Fruit fly (Drosophila melanogaster) whole organism, embryonic: Measurements from ENCODE around the gene CG5568.

Source experiments
- B-H1 ChIP-seq: fragments of 200-800 bp; sonication (Bioruptor generic); IDR thresholded peaks from 3 replicates; pipeline ENCODE4 v1.3.6; 2022; ENCODE audit warnings: missing biosample characterization, missing genetic modification characterization
- Bdp1 ChIP-seq: fragments of 200-800 bp; sonication (Bioruptor generic); optimal IDR thresholded peaks from 3 replicates; lab custom pipeline; 2016; ENCODE audit warnings: missing biosample characterization, missing genetic modification characterization
- CG11456 ChIP-seq: fragments of 200-800 bp; sonication (Bioruptor generic); IDR thresholded peaks from 3 replicates; pipeline ENCODE4 v1.3.6; 2022; ENCODE audit warnings: missing biosample characterization, missing genetic modification characterization
- CG12299 ChIP-seq: fragments of 200-800 bp; sonication (Bioruptor generic); optimal IDR thresholded peaks from 2 replicates; lab custom pipeline; 2018; ENCODE audit warnings: missing biosample characterization, mild to moderate bottlenecking, missing genetic modification characterization
- CG13287 ChIP-seq: fragments of 200-800 bp; sonication (Bioruptor generic); IDR thresholded peaks from 2 replicates; pipeline ENCODE4 v1.3.6; 2022; ENCODE audit warnings: missing biosample characterization, missing genetic modification characterization; ENCODE audit not compliant: partially characterized antibody
- CG14441 ChIP-seq: fragments of 200-800 bp; sonication (Bioruptor generic); IDR thresholded peaks from 2 replicates; pipeline ENCODE4 v1.3.6; 2022; ENCODE audit warnings: missing biosample characterization, missing genetic modification characterization
- CG17361 ChIP-seq: fragments of 200-800 bp; sonication (Bioruptor generic); IDR thresholded peaks from 3 replicates; pipeline ENCODE4 v1.3.6; 2022; ENCODE audit warnings: missing biosample characterization, missing genetic modification characterization
- CG17802 ChIP-seq: fragments of 200-800 bp; sonication (Bioruptor generic); optimal IDR thresholded peaks from 2 replicates; lab custom pipeline; 2018; ENCODE audit warnings: missing biosample characterization, mild to moderate bottlenecking, missing genetic modification characterization, moderate library complexity
- CG2712 ChIP-seq: fragments of 200-800 bp; optimal IDR thresholded peaks from 3 replicates; lab custom pipeline; 2019; ENCODE audit warnings: missing biosample characterization, mild to moderate bottlenecking, missing genetic modification characterization, moderate library complexity
- CG33557 ChIP-seq: fragments of 200-800 bp; sonication (Bioruptor generic); optimal IDR thresholded peaks from 2 replicates; lab custom pipeline; 2019; ENCODE audit warnings: missing biosample characterization, mild to moderate bottlenecking, missing genetic modification characterization, moderate library complexity
- CG4730 ChIP-seq: fragments of 200-800 bp; sonication (Bioruptor generic); IDR thresholded peaks from 2 replicates; pipeline ENCODE4 v1.3.6; 2022; ENCODE audit warnings: missing biosample characterization, missing genetic modification characterization
- CG8765 ChIP-seq: fragments of 200-800 bp; sonication (Bioruptor generic); IDR thresholded peaks from 2 replicates; pipeline ENCODE4 v1.3.6; 2022; ENCODE audit warnings: missing biosample characterization, missing genetic modification characterization
- CG8944 ChIP-seq: fragments of 200-800 bp; sonication (Bioruptor generic); optimal IDR thresholded peaks from 3 replicates; lab custom pipeline; 2016; ENCODE audit warnings: missing biosample characterization, missing genetic modification characterization
- Chrac-16 ChIP-seq: fragments of 200-800 bp; sonication (Bioruptor generic); optimal IDR thresholded peaks from 3 replicates; lab custom pipeline; 2016; ENCODE audit warnings: missing biosample characterization, missing genetic modification characterization
- D ChIP-seq, 2 experiments: fragments of 200-800 bp in 1 of 2; fragments of >200 bp in 1 of 2; sonication (Bioruptor generic) in 1 of 2; optimal IDR thresholded peaks; 2 replicates in 1 of 2; 3 replicates in 1 of 2; lab custom pipeline; 2017; ENCODE audit warnings: mild to moderate bottlenecking in 1 of 2, missing biosample characterization in 1 of 2, missing genetic modification characterization in 1 of 2, missing genetic modification reagents in 1 of 2
- Deaf1 ChIP-seq: fragments of 200-800 bp; optimal IDR thresholded peaks from 3 replicates; lab custom pipeline; 2019; ENCODE audit warnings: missing biosample characterization, mild to moderate bottlenecking, missing genetic modification characterization, moderate library complexity
- Dip3 ChIP-seq: fragments of 200-800 bp; sonication (Bioruptor generic); optimal IDR thresholded peaks from 3 replicates; lab custom pipeline; 2016; ENCODE audit warnings: missing biosample characterization, missing genetic modification characterization
- ERR ChIP-seq: fragments of 200-800 bp; sonication (Bioruptor generic); optimal IDR thresholded peaks from 2 replicates; lab custom pipeline; 2016; ENCODE audit warnings: missing biosample characterization, missing genetic modification characterization
- HHEX ChIP-seq: fragments of 200-800 bp; sonication (Bioruptor generic); optimal IDR thresholded peaks from 3 replicates; lab custom pipeline; 2017; ENCODE audit warnings: missing biosample characterization, mild to moderate bottlenecking, missing genetic modification characterization, missing genetic modification reagents
- Hr3 ChIP-seq: fragments of 200-800 bp; sonication (Bioruptor generic); optimal IDR thresholded peaks from 3 replicates; lab custom pipeline; 2016; ENCODE audit warnings: missing biosample characterization, missing genetic modification characterization
- Hr51 ChIP-seq, 2 experiments: fragments of 200-800 bp; sonication (Bioruptor generic); optimal IDR thresholded peaks; 2 replicates in 1 of 2; 3 replicates in 1 of 2; lab custom pipeline; 2016 to 2018; ENCODE audit warnings: missing biosample characterization in 2 of 2, missing genetic modification characterization in 2 of 2, mild to moderate bottlenecking in 1 of 2, moderate library complexity in 1 of 2
- Lpt ChIP-seq: fragments of >200 bp; optimal IDR thresholded peaks from 2 replicates; lab custom pipeline; 2018; ENCODE audit warnings: missing biosample characterization, missing genetic modification characterization
- MBD-R2 ChIP-seq: fragments of 200-800 bp; sonication (Bioruptor generic); IDR thresholded peaks from 2 replicates; pipeline ENCODE4 v1.3.6; 2022; ENCODE audit warnings: missing biosample characterization, missing genetic modification characterization
- Meics ChIP-seq: fragments of 200-800 bp; sonication (Bioruptor generic); optimal IDR thresholded peaks from 2 replicates; lab custom pipeline; 2017; ENCODE audit warnings: missing biosample characterization, mild to moderate bottlenecking, missing genetic modification characterization
- Myb ChIP-seq: fragments of 200-800 bp; sonication (Bioruptor generic); optimal IDR thresholded peaks from 2 replicates; lab custom pipeline; 2016; ENCODE audit warnings: missing biosample characterization, missing genetic modification characterization
- Oli ChIP-seq: fragments of 200-800 bp; sonication (Bioruptor generic); optimal IDR thresholded peaks from 2 replicates; lab custom pipeline; 2018; ENCODE audit warnings: missing biosample characterization, mild to moderate bottlenecking, missing genetic modification characterization, moderate library complexity
- Sox100B ChIP-seq: fragments of 200-800 bp; sonication (Bioruptor generic); optimal IDR thresholded peaks from 3 replicates; lab custom pipeline; 2018; ENCODE audit warnings: missing biosample characterization, mild to moderate bottlenecking, missing genetic modification characterization
- Sox102F ChIP-seq: fragments of 200-800 bp; sonication (Bioruptor generic); optimal IDR thresholded peaks from 2 replicates; lab custom pipeline; 2018; ENCODE audit warnings: missing biosample characterization, mild to moderate bottlenecking, missing genetic modification characterization, moderate library complexity
- Spps ChIP-seq: fragments of 200-800 bp; sonication (Bioruptor generic); optimal IDR thresholded peaks from 2 replicates; lab custom pipeline; 2018; ENCODE audit warnings: missing biosample characterization, mild to moderate bottlenecking, missing genetic modification characterization
- Xrp1 ChIP-seq: fragments of 200-800 bp; sonication (Bioruptor generic); IDR thresholded peaks from 2 replicates; pipeline ENCODE4 v1.3.6; 2022; ENCODE audit warnings: missing biosample characterization, missing genetic modification characterization
- bcd ChIP-seq: fragments of 200-800 bp; sonication (Bioruptor generic); optimal IDR thresholded peaks from 2 replicates; lab custom pipeline; 2017; ENCODE audit warnings: missing biosample characterization, mild to moderate bottlenecking, missing genetic modification characterization
- br ChIP-seq: fragments of >200 bp; optimal IDR thresholded peaks from 2 replicates; lab custom pipeline; 2017
- cato ChIP-seq: fragments of 200-800 bp; sonication (Bioruptor generic); optimal IDR thresholded peaks from 2 replicates; lab custom pipeline; 2016; ENCODE audit warnings: missing biosample characterization, missing genetic modification characterization, borderline replicate concordance
- chinmo ChIP-seq: fragments of 200-800 bp; sonication (Bioruptor generic); IDR thresholded peaks from 4 replicates; pipeline ENCODE4 v1.3.6; 2022; ENCODE audit warnings: missing biosample characterization, missing genetic modification characterization; ENCODE audit not compliant: partially characterized antibody
- chn ChIP-seq: fragments of 200-800 bp; sonication (Bioruptor generic); optimal IDR thresholded peaks from 2 replicates; lab custom pipeline; 2016; ENCODE audit warnings: missing biosample characterization, missing genetic modification characterization
- dan ChIP-seq: fragments of 200-800 bp; sonication (Bioruptor generic); IDR thresholded peaks from 2 replicates; pipeline ENCODE4 v1.3.6; 2022; ENCODE audit warnings: missing biosample characterization, missing genetic modification characterization
- dysf ChIP-seq: fragments of 200-800 bp; sonication (Bioruptor generic); IDR thresholded peaks from 3 replicates; pipeline ENCODE4 v1.3.6; 2022; ENCODE audit warnings: missing biosample characterization, missing genetic modification characterization
- ewg ChIP-seq: fragments of 200-800 bp; sonication (Bioruptor generic); optimal IDR thresholded peaks from 3 replicates; lab custom pipeline; 2017; ENCODE audit warnings: mild to moderate bottlenecking, missing biosample characterization, missing genetic modification reagents, missing genetic modification characterization
- hb ChIP-seq: fragments of 200-800 bp; sonication (Bioruptor generic); IDR thresholded peaks from 3 replicates; pipeline ENCODE4 v1.3.6; 2022; ENCODE audit warnings: missing biosample characterization, missing genetic modification characterization; ENCODE audit not compliant: partially characterized antibody
- nmo ChIP-seq: fragments of 200-800 bp; sonication (Bioruptor generic); optimal IDR thresholded peaks from 2 replicates; lab custom pipeline; 2018; ENCODE audit warnings: missing biosample characterization, mild to moderate bottlenecking, missing genetic modification characterization, moderate library complexity
- odd ChIP-seq: fragments of 200-800 bp; sonication (Bioruptor generic); optimal IDR thresholded peaks from 2 replicates; lab custom pipeline; 2017; ENCODE audit warnings: missing biosample characterization, mild to moderate bottlenecking, missing genetic modification characterization
- peb ChIP-seq: fragments of 200-800 bp; sonication (Bioruptor generic); IDR thresholded peaks from 2 replicates; pipeline ENCODE4 v1.3.6; 2022; ENCODE audit warnings: missing biosample characterization, missing genetic modification characterization
- prd ChIP-seq, 3 experiments: fragments of >200 bp in 2 of 3; fragments of 200-800 bp in 1 of 3; sonication (Bioruptor generic) in 1 of 3; optimal IDR thresholded peaks in 2 of 3; IDR thresholded peaks in 1 of 3; 2 replicates in 2 of 3; 3 replicates in 1 of 3; pipeline versions ENCODE4 v1.3.6 to Lab custom; 2017 to 2022; ENCODE audit warnings: missing biosample characterization in 1 of 3, missing genetic modification characterization in 1 of 3
- slbo ChIP-seq: fragments of 200-800 bp; sonication (Bioruptor generic); IDR thresholded peaks from 2 replicates; pipeline ENCODE4 v1.3.6; 2022; ENCODE audit warnings: missing biosample characterization, missing genetic modification characterization
- sna ChIP-seq: fragments of 200-800 bp; sonication (Bioruptor generic); IDR thresholded peaks from 2 replicates; pipeline ENCODE4 v1.3.6; 2022; ENCODE audit warnings: missing biosample characterization, missing genetic modification characterization; ENCODE audit not compliant: partially characterized antibody
- tin ChIP-seq: fragments of 200-800 bp; sonication (Bioruptor generic); optimal IDR thresholded peaks from 3 replicates; lab custom pipeline; 2016; ENCODE audit warnings: missing biosample characterization, missing genetic modification characterization
- wdn ChIP-seq: fragments of 200-800 bp; sonication (Bioruptor generic); IDR thresholded peaks from 2 replicates; pipeline ENCODE4 v1.3.6; 2022; ENCODE audit warnings: missing biosample characterization, missing genetic modification characterization
- zf30C ChIP-seq: fragments of 200-800 bp; sonication (Bioruptor generic); optimal IDR thresholded peaks from 3 replicates; lab custom pipeline; 2018; ENCODE audit warnings: missing biosample characterization, mild to moderate bottlenecking, missing genetic modification characterization

CG5568 gene

dm6 chr3L:5823763-5824445 lies 47.4 kb upstream of the CG5568 start (continued):
- TF ChIP-seq Bdp1 (GFP tag; lab: Kevin White, UChicago) (peak; percentile 81), peb (GFP tag; lab: Robert Waterston, UW) (no peak), dysf (GFP tag; lab: Robert Waterston, UW) (no peak), slbo (GFP tag; lab: Robert Waterston, UW) (0 out of 2 replicates have a peak, but pooled peaks have one; percentile 20), Xrp1 (GFP tag; lab: Robert Waterston, UW) (peak; percentile 86), MBD-R2 (GFP tag; lab: Robert Waterston, UW) (no peak), bcd (GFP tag; lab: Kevin White, UChicago) (peak; percentile 78), chn (GFP tag; lab: Kevin White, UChicago) (peak; percentile 71), Hr51 (GFP tag; optimal IDR thresholded peaks at IDR 0.05; lab: Kevin White, UChicago) (peak; percentile 60 to 80), odd (GFP tag; lab: Kevin White, UChicago) (peak; percentile 85), CG17361 (GFP tag; lab: Robert Waterston, UW) (peak; percentile 79), tin (peak; percentile 53), Sox102F (peak; percentile 80), ewg (GFP tag; lab: Kevin White, UChicago) (peak; percentile 76), CG14441 (GFP tag; lab: Robert Waterston, UW) (peak; percentile 39; the same call in 1 of the 2 replicates), CG11456 (GFP tag; lab: Robert Waterston, UW) (peak; percentile 58; the same call in 1 of the 3 replicates), Lpt (GFP tag; lab: Kevin White, UChicago) (no peak), Meics (GFP tag; lab: Kevin White, UChicago) (peak; percentile 78), Chrac-16 (GFP tag; lab: Kevin White, UChicago) (peak; percentile 44), HHEX (peak; percentile 88), Myb (peak; percentile 49), CG33557 (GFP tag; lab: Kevin White, UChicago) (peak; percentile 83), Spps (peak; percentile 88), CG12299 (tag; lab: Kevin White, UChicago) (peak; percentile 54), sna (GFP tag; lab: Robert Waterston, UW) (no peak), br (no peak), cato (GFP tag; lab: Kevin White, UChicago) (peak; percentile 69), CG2712 (tag; lab: Kevin White, UChicago) (peak; percentile 84), wdn (GFP tag; lab: Robert Waterston, UW) (no peak), CG4730 (GFP tag; lab: Robert Waterston, UW) (0 out of 2 replicates have a peak, but pooled peaks have one; percentile 23), B-H1 (GFP tag; lab: Robert Waterston, UW) (peak; percentile 21; the same call in 1 of the 3 replicates), D (optimal IDR thresholded peaks at IDR 0.05; lab: Kevin White, UChicago) (no peak), D (GFP tag; optimal IDR thresholded peaks at IDR 0.05; lab: Kevin White, UChicago) (peak; percentile 92), hb (GFP tag; lab: Robert Waterston, UW) (no peak), zf30C (GFP tag; lab: Kevin White, UChicago) (peak; percentile 71), CG17802 (peak; percentile 81), Deaf1 (tag; lab: Kevin White, UChicago) (peak; percentile 40), Oli (tag; lab: Kevin White, UChicago) (peak; percentile 67), Hr3 (GFP tag; lab: Kevin White, UChicago) (peak; percentile 63), CG8765 (GFP tag; lab: Robert Waterston, UW) (no peak), chinmo (GFP tag; lab: Robert Waterston, UW) (no peak), Dip3 (no peak), nmo (GFP tag; lab: Kevin White, UChicago) (peak; percentile 50), dan (GFP tag; lab: Robert Waterston, UW) (no peak), CG13287 (GFP tag; lab: Robert Waterston, UW) (no peak), CG8944 (GFP tag; lab: Kevin White, UChicago) (peak; percentile 80), ERR (GFP tag; lab: Kevin White, UChicago) (no peak), Sox100B (GFP tag; lab: Kevin White, UChicago) (peak; percentile 89), prd (optimal IDR thresholded peaks at IDR 0.05; lab: Kevin White, UChicago) (no peak), prd (GFP tag; IDR thresholded peaks at IDR 0.05; lab: Robert Waterston, UW) (peak; percentile 30; the same call in 1 of the 3 replicates)
